Worm (Caenorhabditis elegans): ENCODE results near the gene T19C4.24.

DNA sequence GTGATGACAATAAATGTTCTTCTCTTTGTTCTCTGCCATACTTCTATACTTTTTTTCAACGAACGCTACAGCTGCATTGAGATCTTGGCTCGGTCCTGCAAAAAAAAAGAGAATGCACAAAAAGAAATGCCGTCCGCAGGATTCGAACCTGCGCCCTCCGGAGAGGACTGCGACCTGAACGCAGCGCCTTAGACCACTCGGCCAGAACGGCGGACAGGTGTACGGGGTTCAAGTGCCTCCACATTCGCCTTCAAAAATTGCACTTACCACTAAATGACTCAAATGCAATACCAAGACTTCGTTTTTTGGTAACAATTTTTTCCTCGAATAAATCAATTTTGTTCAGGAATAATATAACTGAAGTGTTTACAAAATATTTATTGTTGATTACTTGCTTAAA, 27.9 kb upstream of the T19C4.24 start:
- TF ChIP-seq ceh-16 (tag; optimal IDR thresholded peaks at IDR 0.05) (no peak), fos-1 (tag; optimal IDR thresholded peaks at IDR 0.05) (no peak), nhr-11 (tag; optimal IDR thresholded peaks at IDR 0.05) (no peak), mab-5 (tag; optimal IDR thresholded peaks at IDR 0.05) (no peak), ceh-82 (tag; optimal IDR thresholded peaks at IDR 0.05) (no peak), nhr-23 (tag; optimal IDR thresholded peaks at IDR 0.05) (no peak), egl-27 (tag; optimal IDR thresholded peaks at IDR 0.05) (no peak), unc-55 (GFP tag; optimal IDR thresholded peaks at IDR 0.05) (no peak), elt-1 (tag; optimal IDR thresholded peaks at IDR 0.05) (no peak), skn-1 (tag; optimal IDR thresholded peaks at IDR 0.05) (no peak), nhr-77 (tag; optimal IDR thresholded peaks at IDR 0.05) (no peak)

Measured in whole organism, L2 larva.